Worm (Caenorhabditis elegans) whole organism, midembryonic: ENCODE data around the gene Y41C4A.22.

Source experiments
- T22C8.4 ChIP-seq: fragments of 200-800 bp; sonication (Bioruptor generic); IDR thresholded peaks from 2 replicates; pipeline ENCODE4 v1.3.6; 2022; ENCODE audit warnings: missing genetic modification characterization, missing compliant biosample characterization
- cog-1 ChIP-seq: sonication (generic microtip); optimal IDR thresholded peaks from 2 replicates; lab custom pipeline; 2016; ENCODE audit warnings: missing genetic modification characterization, missing compliant biosample characterization
- flt-1 ChIP-seq: fragments of 200-800 bp; sonication (Bioruptor generic); IDR thresholded peaks from 2 replicates; pipeline ENCODE4 v1.3.6; 2022; ENCODE audit warnings: missing genetic modification characterization, missing compliant biosample characterization
- klf-2 ChIP-seq: fragments of 200-800 bp; sonication (Bioruptor generic); conservative IDR thresholded peaks from 2 replicates; pipeline ENCODE4 v1.3.6; 2022; ENCODE audit warnings: missing genetic modification reagents, missing genetic modification characterization, missing compliant biosample characterization
- med-1 ChIP-seq: sonication (generic microtip); optimal IDR thresholded peaks from 2 replicates; lab custom pipeline; 2017; ENCODE audit warnings: missing genetic modification characterization, mild to moderate bottlenecking, missing compliant biosample characterization, antibody characterized with exemption, missing genetic modification reagents; ENCODE audit not compliant: insufficient read depth
- ref-1 ChIP-seq: fragments of 200-800 bp; sonication (Bioruptor generic); conservative IDR thresholded peaks from 2 replicates; pipeline ENCODE4 v1.3.6; 2022; ENCODE audit warnings: missing genetic modification reagents, missing genetic modification characterization, missing compliant biosample characterization
- tab-1 ChIP-seq: fragments of 200-800 bp; sonication (Bioruptor generic); IDR thresholded peaks from 2 replicates; pipeline ENCODE4 v1.3.6; 2022; ENCODE audit warnings: missing genetic modification characterization, missing compliant biosample characterization
- ztf-23 ChIP-seq: fragments of 200-800 bp; sonication (Bioruptor generic); IDR thresholded peaks from 2 replicates; pipeline ENCODE4 v1.3.6; 2022; ENCODE audit warnings: missing genetic modification reagents, missing genetic modification characterization, missing compliant biosample characterization
- ztf-29 ChIP-seq: fragments of 200-800 bp; sonication (Bioruptor generic); IDR thresholded peaks from 2 replicates; pipeline ENCODE4 v1.3.6; 2022; ENCODE audit warnings: missing genetic modification reagents, missing genetic modification characterization, missing compliant biosample characterization

- TF ChIP-seq flt-1 (no peak), tab-1 (GFP tag; lab: Robert Waterston, UW) (no peak), T22C8.4 (no peak), cog-1 (tag; lab: Kevin White, UChicago) (no peak), med-1 (GFP tag; lab: Kevin White, UChicago) (no peak), klf-2 (no peak), ztf-23 (GFP tag; lab: Robert Waterston, UW) (no peak), ref-1 (GFP tag; lab: Robert Waterston, UW) (no peak), ztf-29 (GFP tag; lab: Robert Waterston, UW) (no peak)
These were observed 10.9 kb downstream of the Y41C4A.22 start for ce11 chrIII:11705930-11706329.
